Worm (Caenorhabditis elegans): Measurements from ENCODE around the gene unc-129.
A peak's percentile ranks its signal among the peaks of the same experiment; 100 is the strongest.

The unc-129 gene

DNA sequence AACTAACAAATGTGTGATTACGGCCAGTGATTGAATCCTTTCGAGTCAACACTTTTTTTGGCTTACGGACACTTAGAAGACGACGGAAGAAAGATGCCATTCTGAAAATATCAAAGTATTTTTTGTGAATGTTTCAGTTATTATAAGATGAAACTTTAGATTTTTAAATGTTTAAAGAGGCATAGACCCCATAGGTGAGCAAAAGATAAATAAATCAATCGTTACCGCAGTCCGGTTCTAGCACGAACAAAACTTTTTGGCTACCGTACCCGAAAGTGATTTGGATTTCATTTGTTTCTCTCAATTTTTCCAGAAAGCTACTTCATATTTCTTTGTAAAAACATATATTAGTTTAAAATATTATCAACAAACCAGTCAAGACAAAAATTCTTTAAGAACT lies 31.9 kb upstream of the unc-129 start, which contains the start of gene C53D6.7:
Gene C53D6.7 (minus strand): TSS at position 101 of the 400 bp plus-strand sequence.
- no peak for TF ChIP-seq egl-27 (tag; optimal IDR thresholded peaks at IDR 0.05)
- TF ChIP-seq elt-1 (tag; optimal IDR thresholded peaks at IDR 0.05) = no peak
- TF ChIP-seq mab-5 (tag; optimal IDR thresholded peaks at IDR 0.05) = no peak
- no peak for TF ChIP-seq ztf-1 (GFP tag; conservative IDR thresholded peaks at IDR 0.05)
- TF ChIP-seq dmd-4 (tag; optimal IDR thresholded peaks at IDR 0.05) = no peak
- TF ChIP-seq lin-13 (GFP tag; optimal IDR thresholded peaks at IDR 0.05) = no peak
- TF ChIP-seq ztf-4 (tag; optimal IDR thresholded peaks at IDR 0.05) = no peak
- no peak for TF ChIP-seq sma-3 (GFP tag; optimal IDR thresholded peaks at IDR 0.05)
- TF ChIP-seq C34F6.9 (tag; optimal IDR thresholded peaks at IDR 0.05) = no peak
- no peak for TF ChIP-seq lsy-2 (tag; optimal IDR thresholded peaks at IDR 0.05)
- TF ChIP-seq nhr-21 (tag; optimal IDR thresholded peaks at IDR 0.05) = no peak
- no peak for TF ChIP-seq ztf-11 (tag; optimal IDR thresholded peaks at IDR 0.05)
- TF ChIP-seq peb-1 (tag; optimal IDR thresholded peaks at IDR 0.05) = no peak
- TF ChIP-seq zag-1 (tag; optimal IDR thresholded peaks at IDR 0.05) = no peak
- no peak for TF ChIP-seq aly-2 (tag; optimal IDR thresholded peaks at IDR 0.05)
- no peak for TF ChIP-seq nhr-77 (tag; optimal IDR thresholded peaks at IDR 0.05)

DNA sequence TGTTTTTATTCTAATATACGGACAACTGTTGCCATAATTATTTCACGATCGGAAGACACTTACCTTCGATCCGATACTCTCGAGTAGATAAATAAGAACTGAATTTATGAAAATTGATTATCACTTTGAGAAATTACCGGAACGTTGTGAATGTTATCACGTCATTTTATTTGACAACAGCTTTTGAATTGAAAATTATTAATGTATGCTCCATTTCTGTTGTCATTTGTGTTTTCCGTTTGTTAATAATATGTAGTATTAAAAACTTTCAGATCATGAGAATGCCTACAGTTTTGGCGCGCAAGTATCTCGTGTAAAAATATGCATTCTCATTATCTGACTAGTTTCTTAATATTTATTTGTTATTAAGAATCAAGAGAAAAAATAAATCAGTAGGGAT lies 29.1 kb upstream of the unc-129 start, which contains the start of gene C53D6.10:
Gene C53D6.10 (minus strand): TSS at position 101 of the 400 bp plus-strand sequence.
- TF ChIP-seq dmd-4 (tag; optimal IDR thresholded peaks at IDR 0.05) (no peak), lin-39 (tag; optimal IDR thresholded peaks at IDR 0.05) (no peak), sma-3 (GFP tag; optimal IDR thresholded peaks at IDR 0.05) (no peak), blmp-1 (tag; optimal IDR thresholded peaks at IDR 0.05; ENCODE audit: insufficient read depth) (no peak), nhr-23 (tag; optimal IDR thresholded peaks at IDR 0.05) (no peak), lin-11 (tag; optimal IDR thresholded peaks at IDR 0.05) (no peak), alr-1 (tag; optimal IDR thresholded peaks at IDR 0.05) (no peak), elt-3 (tag; optimal IDR thresholded peaks at IDR 0.05) (no peak), fos-1 (tag; optimal IDR thresholded peaks at IDR 0.05) (no peak), nhr-12 (tag; optimal IDR thresholded peaks at IDR 0.05) (no peak), nhr-6 (tag; optimal IDR thresholded peaks at IDR 0.05) (no peak)

DNA sequence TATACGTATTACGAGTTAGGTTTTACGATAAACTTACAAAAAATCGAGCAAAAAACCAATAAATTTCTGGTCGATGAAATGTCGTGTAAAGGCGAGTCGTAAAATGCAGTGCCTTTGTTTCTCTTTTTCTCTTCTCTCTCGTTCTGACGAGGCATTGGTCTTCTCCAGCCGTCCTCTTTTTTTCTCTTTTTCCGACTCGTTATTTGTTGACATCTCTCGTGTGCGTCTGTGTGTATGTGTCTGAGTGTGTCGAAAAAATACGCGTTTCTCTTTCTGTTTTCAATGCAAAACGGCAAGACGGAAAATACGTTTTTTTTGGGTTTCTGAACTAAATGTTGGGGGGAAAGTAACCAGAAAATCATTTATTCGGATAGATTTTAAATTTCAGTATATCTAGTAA lies 27.3 kb upstream of the unc-129 start, which contains the start of gene C53D6.6:
Gene C53D6.6 (minus strand): TSS at position 118 of the 400 bp plus-strand sequence.
- TF ChIP-seq elt-1 (tag; optimal IDR thresholded peaks at IDR 0.05) (no peak), nhr-129 (tag; optimal IDR thresholded peaks at IDR 0.05) (peak; percentile 66), fos-1 (tag; optimal IDR thresholded peaks at IDR 0.05) (peak; percentile 45), nhr-11 (tag; optimal IDR thresholded peaks at IDR 0.05) (no peak), C34F6.9 (tag; optimal IDR thresholded peaks at IDR 0.05) (peak; percentile 43)

DNA sequence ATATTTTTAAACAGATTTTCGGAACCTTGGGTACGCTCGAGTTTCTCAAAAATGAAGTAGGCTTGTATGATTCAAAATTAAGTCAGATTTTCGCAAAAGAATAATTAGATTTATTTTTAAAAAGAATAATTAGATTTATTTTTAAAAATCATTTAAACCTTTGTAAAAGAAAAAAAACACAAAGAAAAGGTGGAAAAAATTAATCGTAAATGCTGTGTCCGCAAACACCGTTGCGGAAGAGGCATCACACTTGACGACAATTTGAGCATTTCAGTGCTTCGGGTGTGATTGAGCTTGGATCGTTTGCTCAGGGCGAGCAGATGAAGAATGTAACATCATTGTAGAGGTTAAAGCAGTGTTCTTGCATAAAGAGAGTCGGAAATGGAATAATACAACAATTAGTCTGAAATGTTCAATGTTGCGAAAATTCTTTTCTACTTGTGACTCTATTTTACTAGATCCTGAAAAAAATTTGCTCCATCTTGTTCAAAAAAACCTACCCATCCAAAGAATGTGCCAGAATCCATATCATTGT lies 16.1 kb upstream of the unc-129 start:
- TF ChIP-seq unc-55 (GFP tag; optimal IDR thresholded peaks at IDR 0.05) (no peak), C34F6.9 (tag; optimal IDR thresholded peaks at IDR 0.05) (peak; percentile 34), lin-39 (tag; optimal IDR thresholded peaks at IDR 0.05) (no peak), nhr-6 (tag; optimal IDR thresholded peaks at IDR 0.05) (no peak)

DNA sequence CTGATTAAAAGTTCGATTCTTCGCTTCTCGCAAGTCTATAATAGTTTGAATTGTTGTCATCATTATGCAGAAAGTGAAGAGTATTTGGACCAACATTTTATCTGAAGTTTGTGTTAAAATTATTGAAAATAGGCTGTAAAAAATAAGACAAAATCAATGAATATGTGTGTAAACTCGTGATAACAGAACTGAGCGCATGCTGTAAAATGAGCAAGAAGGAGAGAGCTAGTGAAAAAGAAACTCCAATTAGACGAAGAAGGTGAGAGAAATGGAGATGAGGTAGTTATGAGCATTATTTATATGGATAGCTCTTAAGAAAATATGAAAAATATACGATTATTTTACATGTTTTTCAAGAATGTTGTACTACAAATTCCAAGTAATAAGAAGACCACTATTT lies 15.6 kb upstream of the unc-129 start, which contains the start of gene C53D6.4:
Gene C53D6.4 (minus strand): TSS at position 101 of the 400 bp plus-strand sequence.
- no peak for TF ChIP-seq alr-1 (tag; optimal IDR thresholded peaks at IDR 0.05)
- no peak for TF ChIP-seq nhr-10 (tag; optimal IDR thresholded peaks at IDR 0.05)
- TF ChIP-seq mdl-1 (tag; optimal IDR thresholded peaks at IDR 0.05) = no peak
- TF ChIP-seq elt-1 (tag; optimal IDR thresholded peaks at IDR 0.05) = no peak
- TF ChIP-seq C34F6.9 (tag; optimal IDR thresholded peaks at IDR 0.05) = no peak
- TF ChIP-seq R02D3.7 (tag; optimal IDR thresholded peaks at IDR 0.05) = no peak

DNA sequence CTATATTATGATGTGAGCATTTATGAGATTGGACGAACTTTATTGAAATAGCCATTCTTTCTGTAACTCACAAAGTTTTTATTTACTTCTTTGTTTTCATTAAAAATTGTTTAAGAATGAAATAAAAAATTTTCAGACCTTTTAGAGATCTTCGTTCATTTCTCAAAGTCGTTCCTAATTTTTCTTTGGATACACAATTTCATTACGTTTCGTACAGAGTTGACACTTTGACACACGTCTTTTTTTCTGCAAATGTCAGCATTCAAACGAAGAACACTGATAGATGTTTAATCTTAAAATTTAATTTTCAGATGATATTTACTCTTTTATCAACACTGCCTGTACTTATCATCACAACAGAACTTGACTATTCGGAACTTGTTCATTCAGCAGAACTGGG lies 11.3 kb upstream of the unc-129 start, which contains the start of gene acc-2:
Gene acc-2 (plus strand): TSS at position 301 of the 400 bp plus-strand sequence.
- TF ChIP-seq blmp-1 (tag; optimal IDR thresholded peaks at IDR 0.05; ENCODE audit: insufficient read depth) (no peak), nhr-77 (tag; optimal IDR thresholded peaks at IDR 0.05) (no peak), gmeb-1 (tag; optimal IDR thresholded peaks at IDR 0.05) (no peak), alr-1 (tag; optimal IDR thresholded peaks at IDR 0.05) (no peak), C34F6.9 (tag; optimal IDR thresholded peaks at IDR 0.05) (no peak), aly-2 (tag; optimal IDR thresholded peaks at IDR 0.05) (no peak), R02D3.7 (tag; optimal IDR thresholded peaks at IDR 0.05) (no peak), lin-39 (tag; optimal IDR thresholded peaks at IDR 0.05) (no peak), unc-39 (tag; optimal IDR thresholded peaks at IDR 0.05) (no peak), mdl-1 (tag; optimal IDR thresholded peaks at IDR 0.05) (no peak), ceh-82 (tag; optimal IDR thresholded peaks at IDR 0.05) (no peak), ZK546.5 (tag; optimal IDR thresholded peaks at IDR 0.05) (no peak), zag-1 (tag; optimal IDR thresholded peaks at IDR 0.05) (no peak), nhr-25 (tag; optimal IDR thresholded peaks at IDR 0.05) (no peak), sma-3 (GFP tag; optimal IDR thresholded peaks at IDR 0.05) (no peak), crh-2 (tag; optimal IDR thresholded peaks at IDR 0.05) (no peak), sem-4 (tag; optimal IDR thresholded peaks at IDR 0.05) (no peak)

Data from whole organism, L2 larva.